Fruit fly (Drosophila melanogaster): ENCODE measurements around the gene CG15449.

Gene CG15449

dm6 chrX:21067908-21068307, 27.5 kb upstream of the CG15449 start:
- TF ChIP-seq pdm3 (GFP tag; optimal IDR thresholded peaks at IDR 0.05) (peak; percentile 36), CG3919 (GFP tag; optimal IDR thresholded peaks at IDR 0.05) (peak; percentile 15), Sox14 (GFP tag; optimal IDR thresholded peaks at IDR 0.05) (no peak), CG4318 (GFP tag; optimal IDR thresholded peaks at IDR 0.05) (peak; percentile 56), Hr39 (GFP tag; optimal IDR thresholded peaks at IDR 0.05) (peak; percentile 10), CG8319 (GFP tag; optimal IDR thresholded peaks at IDR 0.05) (peak; percentile 34), OdsH (GFP tag; optimal IDR thresholded peaks at IDR 0.05) (peak; percentile 43), CG9139 (GFP tag; optimal IDR thresholded peaks at IDR 0.05) (no peak), CG6808 (GFP tag; optimal IDR thresholded peaks at IDR 0.05) (peak; percentile 54), Eip78C (GFP tag) (peak; percentile 77), CG6163 (GFP tag; IDR thresholded peaks at IDR 0.05) (peak; percentile 52; the same call in 2 of the 3 replicates), dac (GFP tag; optimal IDR thresholded peaks at IDR 0.05) (peak; percentile 32), fd59A (GFP tag; optimal IDR thresholded peaks at IDR 0.05) (peak; percentile 43), topi (GFP tag; optimal IDR thresholded peaks at IDR 0.05) (no peak), Smox (GFP tag; optimal IDR thresholded peaks at IDR 0.05) (peak; percentile 25), Met (GFP tag; optimal IDR thresholded peaks at IDR 0.05) (peak; percentile 38), CG34406 (GFP tag; optimal IDR thresholded peaks at IDR 0.05) (peak; percentile 35), CG7368 (GFP tag; optimal IDR thresholded peaks at IDR 0.05) (peak; percentile 8), eg (GFP tag; IDR thresholded peaks at IDR 0.05) (peak; percentile 49; the same call in 2 of the 3 replicates), CG16779 (tag; optimal IDR thresholded peaks at IDR 0.05) (no peak), CG32006 (GFP tag; optimal IDR thresholded peaks at IDR 0.05) (peak; percentile 75), vri (GFP tag; optimal IDR thresholded peaks at IDR 0.05) (no peak), net (GFP tag; optimal IDR thresholded peaks at IDR 0.05) (peak; percentile 51), Hr4 (GFP tag; optimal IDR thresholded peaks at IDR 0.05) (peak; percentile 16), spab (GFP tag; optimal IDR thresholded peaks at IDR 0.05) (peak; percentile 47), cyc (GFP tag; optimal IDR thresholded peaks at IDR 0.05) (peak; percentile 8), CG10669 (GFP tag; optimal IDR thresholded peaks at IDR 0.05) (peak; percentile 35), CG10631 (GFP tag; optimal IDR thresholded peaks at IDR 0.05) (peak; percentile 27), salr (GFP tag; optimal IDR thresholded peaks at IDR 0.05) (peak; percentile 16 to 72), CG8119 (GFP tag; IDR thresholded peaks at IDR 0.05) (0 out of 3 replicates have a peak, but pooled peaks have one; percentile 25), CG31627 (GFP tag; optimal IDR thresholded peaks at IDR 0.05) (peak; percentile 25), acj6 (GFP tag; optimal IDR thresholded peaks at IDR 0.05) (peak; percentile 44), CG6792 (GFP tag; optimal IDR thresholded peaks at IDR 0.05) (peak; percentile 1), CG15336 (GFP tag; IDR thresholded peaks at IDR 0.05) (peak; percentile 33; the same call in 1 of the 2 replicates), CG1621 (tag; optimal IDR thresholded peaks at IDR 0.05) (no peak), lz (GFP tag; optimal IDR thresholded peaks at IDR 0.05) (peak; percentile 31), esn (GFP tag; optimal IDR thresholded peaks at IDR 0.05) (peak; percentile 67), Eip75B (GFP tag; optimal IDR thresholded peaks at IDR 0.05) (peak; percentile 28), CG8632 (GFP tag; optimal IDR thresholded peaks at IDR 0.05) (peak; percentile 33), Ets21C (GFP tag; optimal IDR thresholded peaks at IDR 0.05) (no peak), CG6276 (GFP tag; optimal IDR thresholded peaks at IDR 0.05) (peak; percentile 52), Lpt (GFP tag; optimal IDR thresholded peaks at IDR 0.05) (no peak), CG3032 (tag; optimal IDR thresholded peaks at IDR 0.05) (no peak), achi (GFP tag; optimal IDR thresholded peaks at IDR 0.05) (peak; percentile 32), CG11902 (GFP tag; optimal IDR thresholded peaks at IDR 0.05) (peak; percentile 9), Eip93F (GFP tag; optimal IDR thresholded peaks at IDR 0.05) (no peak), ss (GFP tag; optimal IDR thresholded peaks at IDR 0.05) (peak; percentile 2 to 17), svp (GFP tag) (peak; percentile 80)
